Worm (Caenorhabditis elegans) whole organism, midembryonic: ENCODE results near the gene pst-2.

Experiments used
- T22C8.4 ChIP-seq: fragments of 200-800 bp; sonication (Bioruptor generic); IDR thresholded peaks from 2 replicates; pipeline ENCODE4 v1.3.6; 2022; ENCODE audit warnings: missing genetic modification characterization, missing compliant biosample characterization
- med-1 ChIP-seq: sonication (generic microtip); optimal IDR thresholded peaks from 2 replicates; lab custom pipeline; 2017; ENCODE audit warnings: missing genetic modification characterization, mild to moderate bottlenecking, missing compliant biosample characterization, antibody characterized with exemption, missing genetic modification reagents; ENCODE audit not compliant: insufficient read depth
- ztf-23 ChIP-seq: fragments of 200-800 bp; sonication (Bioruptor generic); IDR thresholded peaks from 2 replicates; pipeline ENCODE4 v1.3.6; 2022; ENCODE audit warnings: missing genetic modification reagents, missing genetic modification characterization, missing compliant biosample characterization

- TF ChIP-seq ztf-23 (GFP tag; lab: Robert Waterston, UW) (no peak), med-1 (GFP tag; lab: Kevin White, UChicago) (no peak), T22C8.4 (GFP tag; lab: Robert Waterston, UW) (no peak)
Observed at ce11 chrIII:5688246-5688645, 8.0 kb downstream of the pst-2 start.
